Worm (Caenorhabditis elegans) whole organism, early embryonic: Measurements from ENCODE around the gene F47H4.2.

Experiments used
- ama-1 ChIP-seq: fragments of 150-350 bp; optimal IDR thresholded peaks from 2 replicates; lab custom pipeline; 2014
- pes-1 ChIP-seq: fragments of 200-800 bp; sonication (Bioruptor generic); IDR thresholded peaks from 2 replicates; pipeline ENCODE4 v1.3.6; 2022; ENCODE audit warnings: missing genetic modification reagents, missing genetic modification characterization, missing compliant biosample characterization
- tbx-37 ChIP-seq: fragments of 200-800 bp; sonication (Bioruptor generic); conservative IDR thresholded peaks from 2 replicates; pipeline ENCODE4 v1.3.6; 2022; ENCODE audit warnings: missing genetic modification reagents, missing genetic modification characterization, missing compliant biosample characterization
- tra-4 ChIP-seq: sonication (generic microtip); optimal IDR thresholded peaks from 2 replicates; lab custom pipeline; 2017; ENCODE audit warnings: missing genetic modification characterization, missing compliant biosample characterization

- TF ChIP-seq ama-1 (no peak), pes-1 (GFP tag; lab: Robert Waterston, UW) (no peak), tra-4 (tag; lab: Kevin White, UChicago) (no peak), tbx-37 (no peak)
Measured at ce11 chrV:17395374-17395773, 42.3 kb downstream of the F47H4.2 start, which contains the start of gene srh-120.
